Worm (Caenorhabditis elegans) whole organism, mixed stage, embryonic: ENCODE results near the gene R04B5.1.

ENCODE experiments used
- blmp-1 ChIP-seq: fragments of 150-350 bp; optimal IDR thresholded peaks from 2 replicates; lab custom pipeline; 2014; ENCODE audit warnings: missing biosample characterization, missing genetic modification characterization
- ceh-83 ChIP-seq: fragments of 200-800 bp; sonication (Bioruptor generic); optimal IDR thresholded peaks from 2 replicates; lab custom pipeline; 2018; ENCODE audit warnings: mild to moderate bottlenecking, missing genetic modification characterization, missing compliant biosample characterization
- elt-3 ChIP-seq: fragments of 150-350 bp; optimal IDR thresholded peaks from 2 replicates; lab custom pipeline; 2014; ENCODE audit warnings: missing biosample characterization, missing genetic modification characterization
- ham-2 ChIP-seq: fragments of 200-800 bp; sonication (Bioruptor generic); optimal IDR thresholded peaks from 2 replicates; lab custom pipeline; 2018; ENCODE audit warnings: mild to moderate bottlenecking, missing genetic modification characterization, missing compliant biosample characterization
- lin-13 ChIP-seq: fragments of 150-350 bp; optimal IDR thresholded peaks from 2 replicates; lab custom pipeline; 2014; ENCODE audit warnings: missing biosample characterization, missing genetic modification characterization
- lsy-2 ChIP-seq: fragments of 150-350 bp; optimal IDR thresholded peaks from 2 replicates; lab custom pipeline; 2014; ENCODE audit warnings: missing biosample characterization, missing genetic modification characterization
- mab-5 ChIP-seq: fragments of 150-350 bp; optimal IDR thresholded peaks from 2 replicates; lab custom pipeline; 2014; ENCODE audit warnings: missing biosample characterization, missing genetic modification characterization
- mls-2 ChIP-seq: sonication (generic microtip); optimal IDR thresholded peaks from 2 replicates; lab custom pipeline; 2016; ENCODE audit warnings: mild to moderate bottlenecking, missing genetic modification characterization, moderate library complexity, missing compliant biosample characterization
- nhr-28 ChIP-seq: fragments of 150-350 bp; optimal IDR thresholded peaks from 2 replicates; lab custom pipeline; 2014; ENCODE audit warnings: missing biosample characterization, missing genetic modification characterization
- snpc-4 ChIP-seq: fragments of 150-350 bp; optimal IDR thresholded peaks from 2 replicates; lab custom pipeline; 2014; ENCODE audit warnings: missing biosample characterization, missing genetic modification characterization
- sptf-1 ChIP-seq: sonication (generic microtip); optimal IDR thresholded peaks from 2 replicates; lab custom pipeline; 2017; ENCODE audit warnings: mild to moderate bottlenecking, missing genetic modification characterization, moderate library complexity, missing compliant biosample characterization
- unc-39 ChIP-seq: fragments of 150-350 bp; optimal IDR thresholded peaks from 2 replicates; lab custom pipeline; 2014; ENCODE audit warnings: missing biosample characterization, missing genetic modification characterization
- unc-62 ChIP-seq: fragments of 150-350 bp; optimal IDR thresholded peaks from 2 replicates; lab custom pipeline; 2014; ENCODE audit warnings: missing biosample characterization, missing genetic modification reagents, missing genetic modification characterization

ce11 chrV:10123324-10123723, 45.2 kb upstream of the R04B5.1 start, which contains the start of gene C08B6.6:
- TF ChIP-seq snpc-4 (no peak), unc-62 (GFP tag; lab: Kevin White, UChicago) (no peak), ceh-83 (no peak), elt-3 (no peak), blmp-1 (tag; lab: Kevin White, UChicago) (no peak), lin-13 (tag; lab: Kevin White, UChicago) (no peak), mab-5 (tag; lab: Kevin White, UChicago) (no peak), nhr-28 (tag; lab: Kevin White, UChicago) (no peak), unc-39 (tag; lab: Kevin White, UChicago) (no peak), ham-2 (GFP tag; lab: Kevin White, UChicago) (no peak), lsy-2 (tag; lab: Kevin White, UChicago) (no peak), mls-2 (tag; lab: Kevin White, UChicago) (no peak), sptf-1 (tag; lab: Kevin White, UChicago) (no peak)
